Fruit fly (Drosophila melanogaster): Measurements from ENCODE around the gene Fuca.

The Fuca gene

DNA sequence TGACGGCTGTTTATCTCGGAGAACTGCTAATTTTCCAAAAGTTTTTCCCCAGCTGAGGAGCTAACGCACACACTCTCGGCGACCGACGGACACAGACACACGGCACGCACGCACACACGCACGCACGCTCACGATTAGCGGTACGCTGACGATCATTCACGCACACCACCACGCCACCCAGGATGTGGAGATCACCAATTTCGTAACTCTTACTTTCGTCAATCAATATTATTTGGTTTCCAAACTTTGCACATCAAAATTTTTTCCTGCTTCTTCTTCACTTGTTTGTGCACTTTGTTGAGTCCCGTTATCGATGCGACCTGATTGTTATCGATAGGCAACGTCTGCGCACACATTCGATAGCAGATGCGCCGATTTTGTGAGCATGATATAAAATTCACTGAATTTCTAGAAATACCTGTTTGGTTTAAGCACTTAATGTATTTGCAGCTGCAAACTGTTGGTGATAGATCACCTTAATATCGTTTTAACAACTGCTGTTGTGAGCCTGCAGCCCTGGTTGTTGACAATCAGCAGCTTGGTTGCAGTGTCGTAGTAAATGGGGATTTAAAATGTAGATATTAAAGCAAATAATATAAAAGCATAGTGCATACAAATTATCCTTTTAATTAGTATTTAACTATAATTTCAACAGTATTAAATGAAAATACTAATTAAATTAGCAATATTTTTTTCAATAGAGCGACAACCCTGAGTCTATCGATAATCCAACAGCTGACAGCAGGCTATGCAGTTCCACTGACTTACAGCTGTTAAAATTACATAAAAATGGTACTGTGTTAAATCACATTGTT, 39.6 kb upstream of the Fuca start, which contains the start of the genes CG7394 and Mob2 (continued):
- TF ChIP-seq E2f1 (GFP tag; IDR thresholded peaks at IDR 0.05): peak; percentile 89
- TF ChIP-seq Chrac-16 (GFP tag; optimal IDR thresholded peaks at IDR 0.05): peak; percentile 90
- peak; percentile 76 for TF ChIP-seq MTF-1 (GFP tag; optimal IDR thresholded peaks at IDR 0.05; ENCODE audit: borderline replicate concordance)
- TF ChIP-seq CG10462 (GFP tag; optimal IDR thresholded peaks at IDR 0.05): peak; percentile 81
- TF ChIP-seq H2.0 (GFP tag; IDR thresholded peaks at IDR 0.05): peak; percentile 92
- peak; percentile 84 for TF ChIP-seq CG12299 (tag; optimal IDR thresholded peaks at IDR 0.05)
- TF ChIP-seq B-H2 (GFP tag; optimal IDR thresholded peaks at IDR 0.05): peak; percentile 86
- TF ChIP-seq CG9609 (GFP tag; optimal IDR thresholded peaks at IDR 0.05): peak; percentile 75
- peak; percentile 84 for TF ChIP-seq CG9817 (tag; optimal IDR thresholded peaks at IDR 0.05)
- TF ChIP-seq Gug (GFP tag; IDR thresholded peaks at IDR 0.05): peak; percentile 87; the same call in 3 of the 4 replicates
- TF ChIP-seq Pdp1 (GFP tag; optimal IDR thresholded peaks at IDR 0.05): peak; percentile 61 to 91
- peak; percentile 88 for TF ChIP-seq CG4820 (GFP tag; optimal IDR thresholded peaks at IDR 0.05)
- peak; percentile 70 for TF ChIP-seq CG4707 (GFP tag; optimal IDR thresholded peaks at IDR 0.05)
- TF ChIP-seq schlank (tag; optimal IDR thresholded peaks at IDR 0.05): peak; percentile 65
- peak; percentile 67 for TF ChIP-seq Hey (tag; optimal IDR thresholded peaks at IDR 0.05)
- TF ChIP-seq CG32532 (GFP tag; IDR thresholded peaks at IDR 0.05): peak; percentile 94
- peak; percentile 79 for TF ChIP-seq zen (tag; optimal IDR thresholded peaks at IDR 0.05)
- TF ChIP-seq salm (tag; optimal IDR thresholded peaks at IDR 0.05): peak; percentile 54
- TF ChIP-seq vnd (GFP tag; IDR thresholded peaks at IDR 0.05; ENCODE audit: partially characterized antibody): peak; percentile 86
- TF ChIP-seq exex (tag; optimal IDR thresholded peaks at IDR 0.05): peak; percentile 68
- TF ChIP-seq sens (GFP tag): peak; percentile 97
- peak; percentile 67 for TF ChIP-seq dm (GFP tag; optimal IDR thresholded peaks at IDR 0.05)
- TF ChIP-seq Tbp (GFP tag; optimal IDR thresholded peaks at IDR 0.05): no peak
- peak; percentile 84 for TF ChIP-seq Mad (GFP tag; optimal IDR thresholded peaks at IDR 0.05)
- peak; percentile 92 for TF ChIP-seq CoRest (tag; optimal IDR thresholded peaks at IDR 0.05)
- peak; percentile 98 for TF ChIP-seq Med (GFP tag)
- peak; percentile 88 for TF ChIP-seq CG18764 (GFP tag; optimal IDR thresholded peaks at IDR 0.05)
- TF ChIP-seq ash1 (GFP tag; optimal IDR thresholded peaks at IDR 0.05): peak; percentile 28
- TF ChIP-seq Dad (GFP tag; optimal IDR thresholded peaks at IDR 0.05): peak; percentile 73
- TF ChIP-seq zen2 (GFP tag; IDR thresholded peaks at IDR 0.05; ENCODE audit: partially characterized antibody): no peak; the same call in 2 of the 3 replicates
- peak; percentile 75 for TF ChIP-seq CG7987 (GFP tag; optimal IDR thresholded peaks at IDR 0.05)
- TF ChIP-seq Oli (tag; optimal IDR thresholded peaks at IDR 0.05): peak; percentile 86
- peak; percentile 93 for TF ChIP-seq HLH4C (GFP tag; IDR thresholded peaks at IDR 0.05; ENCODE audit: partially characterized antibody)
- TF ChIP-seq chinmo (GFP tag; IDR thresholded peaks at IDR 0.05; ENCODE audit: partially characterized antibody): peak; percentile 76; the same call in 2 of the 4 replicates
- peak; percentile 95 for TF ChIP-seq PHDP (tag; optimal IDR thresholded peaks at IDR 0.05)
- TF ChIP-seq Hmr (GFP tag; optimal IDR thresholded peaks at IDR 0.05): peak; percentile 88
- peak; percentile 92 for TF ChIP-seq Sin3A (optimal IDR thresholded peaks at IDR 0.05)
- TF ChIP-seq Hmx (GFP tag; optimal IDR thresholded peaks at IDR 0.05): peak; percentile 82
- peak; percentile 77 for TF ChIP-seq CG33213 (GFP tag; optimal IDR thresholded peaks at IDR 0.05)
- peak; percentile 7 for TF ChIP-seq pfk (GFP tag; optimal IDR thresholded peaks at IDR 0.05)
- TF ChIP-seq CG7928 (GFP tag; optimal IDR thresholded peaks at IDR 0.05): peak; percentile 94
- TF ChIP-seq TFAM (GFP tag; optimal IDR thresholded peaks at IDR 0.05): no peak
- peak; percentile 62 for TF ChIP-seq CG3407 (GFP tag; optimal IDR thresholded peaks at IDR 0.05)
- peak; percentile 76 for TF ChIP-seq Nf-YA (GFP tag; IDR thresholded peaks at IDR 0.05)
- TF ChIP-seq ase (GFP tag; IDR thresholded peaks at IDR 0.05): peak; percentile 81
- TF ChIP-seq unc-4 (GFP tag; IDR thresholded peaks at IDR 0.05; ENCODE audit: partially characterized antibody): peak; percentile 87
- peak; percentile 89 for TF ChIP-seq CG3847 (GFP tag; IDR thresholded peaks at IDR 0.05)
- peak in 1 of 2 experiments; percentile 94 for TF ChIP-seq bsh (GFP tag; optimal IDR thresholded peaks at IDR 0.05)
